Worm (Caenorhabditis elegans) whole organism, young adult: ENCODE results near the gene ptp-4A2.

Experiments used
- B0035.1 ChIP-seq: sonication (generic microtip); optimal IDR thresholded peaks from 2 replicates; lab custom pipeline; 2016; ENCODE audit warnings: missing genetic modification characterization, mild to moderate bottlenecking, missing compliant biosample characterization, missing genotype, missing genetic modification reagents
- B0336.3 ChIP-seq: fragments of 200-800 bp; sonication (Bioruptor generic); IDR thresholded peaks from 2 replicates; pipeline ENCODE4 v1.3.6; 2022; ENCODE audit warnings: missing genetic modification characterization, missing compliant biosample characterization
- C17E4.6 ChIP-seq: fragments of 200-800 bp; sonication (Bioruptor generic); IDR thresholded peaks from 2 replicates; pipeline ENCODE4 v1.3.6; 2022; ENCODE audit warnings: missing genetic modification reagents, missing genetic modification characterization, missing compliant biosample characterization
- F23B12.7 ChIP-seq: sonication (generic microtip); optimal IDR thresholded peaks from 2 replicates; lab custom pipeline; 2017; ENCODE audit warnings: missing genetic modification characterization, mild to moderate bottlenecking, missing compliant biosample characterization, antibody characterized with exemption, moderate library complexity; ENCODE audit not compliant: insufficient read depth
- F52B5.7 ChIP-seq: sonication (generic microtip); optimal IDR thresholded peaks from 2 replicates; lab custom pipeline; 2016; ENCODE audit warnings: mild to moderate bottlenecking, missing genetic modification characterization, missing compliant biosample characterization
- K12H6.12 ChIP-seq: fragments of 200-800 bp; sonication (Bioruptor generic); optimal IDR thresholded peaks from 2 replicates; lab custom pipeline; 2018; ENCODE audit warnings: mild to moderate bottlenecking, missing genetic modification characterization, missing compliant biosample characterization
- T07F8.4 ChIP-seq: sonication (generic microtip); optimal IDR thresholded peaks from 2 replicates; lab custom pipeline; 2016; ENCODE audit warnings: mild to moderate bottlenecking, missing genetic modification characterization, moderate library complexity, missing compliant biosample characterization
- Y53G8AR.9 ChIP-seq: fragments of 200-800 bp; sonication (Bioruptor generic); conservative IDR thresholded peaks from 2 replicates; pipeline ENCODE4 v1.3.6; 2022; ENCODE audit warnings: missing genetic modification reagents, missing genetic modification characterization, missing compliant biosample characterization
- Y67H2A.10 ChIP-seq: fragments of 200-800 bp; sonication (Bioruptor generic); conservative IDR thresholded peaks from 2 replicates; pipeline ENCODE4 v1.3.6; 2022; ENCODE audit warnings: missing genetic modification reagents, missing genetic modification characterization, missing compliant biosample characterization
- Y79H2A.3 ChIP-seq: fragments of 200-800 bp; sonication (Bioruptor generic); conservative IDR thresholded peaks from 2 replicates; pipeline ENCODE4 v1.3.6; 2022; ENCODE audit warnings: missing genetic modification reagents, missing genetic modification characterization, missing compliant biosample characterization
- akir-1 ChIP-seq: fragments of 200-800 bp; sonication (Bioruptor generic); optimal IDR thresholded peaks from 2 replicates; lab custom pipeline; 2018; ENCODE audit warnings: mild to moderate bottlenecking, missing genetic modification characterization, moderate library complexity, missing compliant biosample characterization
- aptf-3 ChIP-seq: fragments of 200-800 bp; sonication (Bioruptor generic); IDR thresholded peaks from 2 replicates; pipeline ENCODE4 v1.3.6; 2022; ENCODE audit warnings: missing genetic modification characterization, missing compliant biosample characterization
- athp-1 ChIP-seq: sonication (generic microtip); optimal IDR thresholded peaks from 2 replicates; lab custom pipeline; 2017; ENCODE audit warnings: mild to moderate bottlenecking, missing genetic modification characterization, missing compliant biosample characterization
- attf-3 ChIP-seq: fragments of 200-800 bp; sonication (Bioruptor generic); conservative IDR thresholded peaks from 2 replicates; pipeline ENCODE4 v1.3.6; 2022; ENCODE audit warnings: missing genetic modification reagents, missing genetic modification characterization, missing compliant biosample characterization
- ccch-3 ChIP-seq: fragments of 200-800 bp; sonication (Bioruptor generic); optimal IDR thresholded peaks from 2 replicates; lab custom pipeline; 2018; ENCODE audit warnings: mild to moderate bottlenecking, missing genetic modification characterization, missing compliant biosample characterization
- cebp-1 ChIP-seq, 2 experiments: fragments of 200-800 bp in 1 of 2; sonication (Bioruptor generic) in 1 of 2; sonication (generic microtip) in 1 of 2; IDR thresholded peaks in 1 of 2; optimal IDR thresholded peaks in 1 of 2; 2 replicates each; pipeline versions ENCODE4 v1.3.6 to Lab custom; 2017 to 2022; ENCODE audit warnings: missing compliant biosample characterization in 2 of 2, missing genetic modification characterization in 2 of 2, mild to moderate bottlenecking in 1 of 2, missing genetic modification reagents in 1 of 2, moderate library complexity in 1 of 2
- ceh-100 ChIP-seq: fragments of 200-800 bp; sonication (Bioruptor generic); IDR thresholded peaks from 2 replicates; pipeline ENCODE4 v1.3.6; 2022; ENCODE audit warnings: missing genetic modification reagents, missing genetic modification characterization, missing compliant biosample characterization
- ceh-40 ChIP-seq: fragments of 200-800 bp; sonication (Bioruptor generic); IDR thresholded peaks from 2 replicates; pipeline ENCODE4 v1.3.6; 2022; ENCODE audit warnings: missing genetic modification characterization, missing compliant biosample characterization
- efl-1 ChIP-seq: fragments of 150-350 bp; optimal IDR thresholded peaks from 2 replicates; lab custom pipeline; 2014; ENCODE audit warnings: missing biosample characterization, missing genetic modification reagents, missing genetic modification characterization
- ekl-4 ChIP-seq: fragments of 200-800 bp; sonication (Bioruptor generic); IDR thresholded peaks from 2 replicates; pipeline ENCODE4 v1.3.6; 2022; ENCODE audit warnings: missing genetic modification reagents, missing genetic modification characterization, missing compliant biosample characterization
- let-526 ChIP-seq: fragments of 200-800 bp; sonication (Bioruptor generic); IDR thresholded peaks from 2 replicates; pipeline ENCODE4 v1.3.6; 2022; ENCODE audit warnings: missing genetic modification reagents, missing genetic modification characterization, missing compliant biosample characterization
- lin-26 ChIP-seq: fragments of 200-800 bp; sonication (Bioruptor generic); IDR thresholded peaks from 2 replicates; pipeline ENCODE4 v1.3.6; 2022; ENCODE audit warnings: missing genetic modification reagents, missing genetic modification characterization, missing compliant biosample characterization
- lin-35 ChIP-seq, 3 experiments: fragments of 150-350 bp in 2 of 3; sonication (generic microtip) in 1 of 3; optimal IDR thresholded peaks; 2 replicates each; lab custom pipeline; 2014 to 2018; ENCODE audit warnings: missing biosample characterization in 3 of 3, missing genetic modification characterization in 3 of 3, missing genetic modification reagents in 3 of 3
- madf-6 ChIP-seq: fragments of 200-800 bp; sonication (Bioruptor generic); IDR thresholded peaks from 2 replicates; pipeline ENCODE4 v1.3.6; 2022; ENCODE audit warnings: missing genetic modification reagents, missing genetic modification characterization, missing compliant biosample characterization
- mel-28 ChIP-seq: sonication (generic microtip); optimal IDR thresholded peaks from 2 replicates; lab custom pipeline; 2016; ENCODE audit warnings: borderline replicate concordance, mild to moderate bottlenecking, missing genetic modification characterization, missing compliant biosample characterization
- mxl-1 ChIP-seq: sonication (generic microtip); optimal IDR thresholded peaks from 2 replicates; lab custom pipeline; 2016; ENCODE audit warnings: missing genetic modification characterization, missing compliant biosample characterization
- nfya-2 ChIP-seq: fragments of 200-800 bp; sonication (Bioruptor generic); IDR thresholded peaks from 2 replicates; pipeline ENCODE4 v1.3.6; 2022; ENCODE audit warnings: missing genetic modification reagents, missing genetic modification characterization, missing compliant biosample characterization
- nhr-120 ChIP-seq: fragments of 200-800 bp; sonication (Bioruptor generic); IDR thresholded peaks from 2 replicates; pipeline ENCODE4 v1.3.6; 2022; ENCODE audit warnings: missing genetic modification characterization, missing compliant biosample characterization
- nhr-27 ChIP-seq: fragments of 200-800 bp; sonication (Bioruptor generic); optimal IDR thresholded peaks from 2 replicates; lab custom pipeline; 2018; ENCODE audit warnings: mild to moderate bottlenecking, missing genetic modification characterization, moderate library complexity, missing compliant biosample characterization
- nhr-90 ChIP-seq: sonication (generic microtip); optimal IDR thresholded peaks from 2 replicates; lab custom pipeline; 2016; ENCODE audit warnings: missing genotype, mild to moderate bottlenecking, missing genetic modification characterization, missing compliant biosample characterization
- rcor-1 ChIP-seq: fragments of 200-800 bp; sonication (Bioruptor generic); IDR thresholded peaks from 2 replicates; pipeline ENCODE4 v1.3.6; 2022; ENCODE audit warnings: missing genetic modification reagents, missing genetic modification characterization, missing compliant biosample characterization
- sea-2 ChIP-seq: fragments of 200-800 bp; sonication (Bioruptor generic); IDR thresholded peaks from 2 replicates; pipeline ENCODE4 v1.3.6; 2022; ENCODE audit warnings: missing genetic modification characterization, missing compliant biosample characterization
- snpc-1.3 ChIP-seq: sonication (generic microtip); optimal IDR thresholded peaks from 2 replicates; lab custom pipeline; 2017; ENCODE audit warnings: missing genetic modification characterization, mild to moderate bottlenecking, missing compliant biosample characterization, antibody characterized with exemption, moderate library complexity, missing genotype, missing genetic modification reagents; ENCODE audit not compliant: insufficient read depth
- somi-1 ChIP-seq: fragments of 200-800 bp; sonication (Bioruptor generic); optimal IDR thresholded peaks from 2 replicates; lab custom pipeline; 2018; ENCODE audit warnings: mild to moderate bottlenecking, missing genetic modification characterization, missing compliant biosample characterization
- sptf-2 ChIP-seq: fragments of 200-800 bp; sonication (Bioruptor generic); optimal IDR thresholded peaks from 2 replicates; lab custom pipeline; 2018; ENCODE audit warnings: mild to moderate bottlenecking, missing genetic modification characterization, missing compliant biosample characterization
- tbp1 ChIP-seq: fragments of 200-800 bp; sonication (Bioruptor generic); optimal IDR thresholded peaks from 2 replicates; lab custom pipeline; 2018; ENCODE audit warnings: mild to moderate bottlenecking, missing genetic modification characterization, missing compliant biosample characterization
- tlf-1 ChIP-seq: fragments of 200-800 bp; sonication (Bioruptor generic); optimal IDR thresholded peaks from 2 replicates; lab custom pipeline; 2018; ENCODE audit warnings: mild to moderate bottlenecking, missing genetic modification characterization, missing compliant biosample characterization
- unc-62 ChIP-seq: fragments of 150-350 bp; optimal IDR thresholded peaks from 2 replicates; lab custom pipeline; 2014; ENCODE audit warnings: missing biosample characterization, missing genetic modification reagents, missing genetic modification characterization
- zim-3 ChIP-seq: sonication (generic microtip); optimal IDR thresholded peaks from 2 replicates; lab custom pipeline; 2017; ENCODE audit warnings: mild to moderate bottlenecking, missing genetic modification characterization, moderate library complexity, missing compliant biosample characterization
- ztf-22 ChIP-seq: fragments of 200-800 bp; sonication (Bioruptor generic); optimal IDR thresholded peaks from 2 replicates; lab custom pipeline; 2018; ENCODE audit warnings: mild to moderate bottlenecking, missing genetic modification characterization, moderate library complexity, missing compliant biosample characterization
- ztf-25 ChIP-seq: fragments of 200-800 bp; sonication (Bioruptor generic); IDR thresholded peaks from 2 replicates; pipeline ENCODE4 v1.3.6; 2022; ENCODE audit warnings: missing genetic modification reagents, missing genetic modification characterization, missing compliant biosample characterization
- ztf-26 ChIP-seq: sonication (generic microtip); optimal IDR thresholded peaks from 2 replicates; lab custom pipeline; 2017; ENCODE audit warnings: missing genetic modification characterization, missing compliant biosample characterization
- ztf-3 ChIP-seq: fragments of 200-800 bp; sonication (Bioruptor generic); optimal IDR thresholded peaks from 2 replicates; lab custom pipeline; 2018; ENCODE audit warnings: mild to moderate bottlenecking, missing genetic modification characterization, missing compliant biosample characterization
- ztf-6 ChIP-seq: fragments of 200-800 bp; sonication (Bioruptor generic); IDR thresholded peaks from 2 replicates; pipeline ENCODE4 v1.3.6; 2022; ENCODE audit warnings: missing genetic modification reagents, missing genetic modification characterization, missing compliant biosample characterization

ptp-4A2 gene

DNA sequence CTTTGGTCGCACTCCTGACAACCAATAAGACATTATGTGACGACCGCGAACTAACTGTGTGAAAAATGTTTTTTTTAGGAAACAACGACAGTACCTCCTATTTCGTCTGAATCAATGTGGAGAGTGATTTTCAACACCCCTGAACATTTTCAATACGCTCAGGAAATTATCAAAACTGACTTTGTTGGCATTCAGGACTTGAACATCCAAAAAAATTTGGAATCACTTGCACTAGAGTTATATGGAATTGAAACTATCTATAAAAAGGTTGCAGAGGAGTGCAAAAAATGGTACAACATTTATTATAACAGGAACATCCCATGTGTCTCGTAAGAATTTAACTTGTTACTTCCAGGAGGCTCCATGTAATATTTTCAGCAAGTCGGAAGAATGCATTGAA lies 24.9 kb downstream of the ptp-4A2 start:
- TF ChIP-seq T07F8.4 (tag; lab: Kevin White, UChicago) (no peak), nhr-90 (tag; lab: Kevin White, UChicago) (no peak), let-526 (GFP tag; lab: Robert Waterston, UW) (no peak), unc-62 (GFP tag; lab: Kevin White, UChicago) (no peak), F52B5.7 (tag; lab: Kevin White, UChicago) (no peak), ccch-3 (GFP tag; lab: Kevin White, UChicago) (no peak)
- TF ChIP-seq, all 124 proteins: peak for 0

DNA sequence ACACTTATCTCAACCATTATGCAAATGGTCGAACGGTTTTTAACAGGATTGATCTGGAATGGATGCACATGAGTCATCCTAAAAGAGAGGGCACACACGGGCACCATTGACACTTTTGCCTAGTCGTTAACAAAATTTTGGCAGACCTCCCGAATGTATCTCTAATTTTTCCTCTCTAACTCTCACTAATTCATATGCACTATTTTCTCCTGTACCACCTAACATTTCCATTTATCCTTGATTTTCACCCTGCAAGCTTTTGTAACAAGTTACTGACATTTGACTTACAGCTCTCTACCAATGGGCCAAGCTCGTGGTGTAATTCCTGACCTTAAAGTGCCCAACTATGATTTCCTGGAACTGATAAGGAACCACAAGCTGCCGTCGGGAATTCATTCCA lies 26.1 kb downstream of the ptp-4A2 start, which contains the start of gene T22B2.3:
TSS of gene T22B2.3 (plus strand) at position 301 of the 400 bp plus-strand sequence.
- TF ChIP-seq nhr-120 (GFP tag; lab: Robert Waterston, UW) (no peak), somi-1 (no peak), lin-35 (GFP tag; optimal IDR thresholded peaks at IDR 0.05; lab: Kevin White, UChicago) (no peak), Y79H2A.3 (GFP tag; lab: Robert Waterston, UW) (no peak)
- TF ChIP-seq, all 124 proteins: peak for 0

DNA sequence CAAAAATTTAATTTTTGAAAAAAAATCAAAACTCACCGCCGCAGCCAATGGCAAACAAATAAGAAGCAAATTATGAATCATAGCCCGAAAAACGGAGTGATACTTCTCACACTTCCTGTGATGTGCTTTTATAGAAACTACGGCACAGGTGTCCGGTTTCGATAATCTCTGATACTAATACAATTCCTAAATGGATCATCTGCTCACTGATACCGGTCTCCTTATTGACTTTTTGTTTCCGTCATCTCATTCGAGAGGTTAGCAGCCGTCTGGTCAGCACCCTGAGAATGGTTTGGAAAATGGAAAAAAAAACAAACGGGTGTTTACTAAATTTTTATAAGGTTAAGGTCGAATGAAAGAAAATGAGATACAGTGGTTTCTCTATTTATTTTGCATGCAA lies 27.4 kb downstream of the ptp-4A2 start, which contains the start of gene idpp-9:
TSS of gene idpp-9 (minus strand) at position 101 of the 400 bp plus-strand sequence.
- TF ChIP-seq lin-26 (GFP tag; lab: Robert Waterston, UW) (no peak), ceh-100 (GFP tag; lab: Robert Waterston, UW) (no peak), madf-6 (no peak), mel-28 (tag; lab: Kevin White, UChicago) (no peak), ztf-26 (tag; lab: Kevin White, UChicago) (no peak), zim-3 (tag; lab: Kevin White, UChicago) (no peak)

DNA sequence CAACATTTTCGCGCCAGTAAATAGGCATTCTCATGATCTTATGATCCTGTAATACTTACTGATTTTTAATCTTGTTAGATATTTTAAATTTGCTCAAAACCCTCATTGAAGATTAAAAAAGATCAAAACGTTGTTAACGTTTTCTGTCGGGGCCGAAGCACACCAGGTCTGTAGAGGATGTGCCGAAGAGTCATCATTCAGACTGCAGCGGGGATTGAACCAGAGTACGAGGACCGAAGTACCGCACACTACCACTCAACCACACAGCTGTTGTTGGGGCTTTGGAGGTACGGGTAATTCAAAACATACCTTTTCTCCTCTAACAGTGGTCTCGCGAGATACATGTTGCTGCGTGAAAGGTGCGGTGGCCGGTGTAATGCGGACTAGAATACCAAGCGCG lies 28.8 kb downstream of the ptp-4A2 start:
- TF ChIP-seq ztf-22 (GFP tag; lab: Kevin White, UChicago) (no peak), B0035.1 (no peak), ztf-6 (GFP tag; lab: Robert Waterston, UW) (no peak), ztf-3 (GFP tag; lab: Kevin White, UChicago) (no peak), ztf-25 (GFP tag; lab: Robert Waterston, UW) (no peak), nfya-2 (no peak), efl-1 (no peak), rcor-1 (GFP tag; lab: Robert Waterston, UW) (no peak), B0336.3 (no peak), ceh-100 (GFP tag; lab: Robert Waterston, UW) (no peak), cebp-1 (GFP tag; IDR thresholded peaks at IDR 0.05; lab: Robert Waterston, UW) (no peak), cebp-1 (tag; optimal IDR thresholded peaks at IDR 0.05; lab: Kevin White, UChicago) (no peak), C17E4.6 (no peak), nhr-27 (tag; lab: Kevin White, UChicago) (no peak), snpc-1.3 (no peak), sea-2 (no peak), akir-1 (GFP tag; lab: Kevin White, UChicago) (no peak), K12H6.12 (tag; lab: Kevin White, UChicago) (no peak), ekl-4 (GFP tag; lab: Robert Waterston, UW) (no peak), tlf-1 (GFP tag; lab: Kevin White, UChicago) (no peak), Y67H2A.10 (GFP tag; lab: Robert Waterston, UW) (no peak), mxl-1 (tag; lab: Kevin White, UChicago) (no peak), athp-1 (no peak), tbp1 (peak; percentile 74), attf-3 (GFP tag; lab: Robert Waterston, UW) (no peak), Y53G8AR.9 (no peak), F23B12.7 (tag; lab: Kevin White, UChicago) (no peak), ceh-40 (GFP tag; lab: Robert Waterston, UW) (no peak), aptf-3 (GFP tag; lab: Robert Waterston, UW) (no peak), sptf-2 (GFP tag; lab: Kevin White, UChicago) (no peak)
